Fruit fly (Drosophila melanogaster): ENCODE results near the gene Tim9a.

The Tim9a gene

DNA sequence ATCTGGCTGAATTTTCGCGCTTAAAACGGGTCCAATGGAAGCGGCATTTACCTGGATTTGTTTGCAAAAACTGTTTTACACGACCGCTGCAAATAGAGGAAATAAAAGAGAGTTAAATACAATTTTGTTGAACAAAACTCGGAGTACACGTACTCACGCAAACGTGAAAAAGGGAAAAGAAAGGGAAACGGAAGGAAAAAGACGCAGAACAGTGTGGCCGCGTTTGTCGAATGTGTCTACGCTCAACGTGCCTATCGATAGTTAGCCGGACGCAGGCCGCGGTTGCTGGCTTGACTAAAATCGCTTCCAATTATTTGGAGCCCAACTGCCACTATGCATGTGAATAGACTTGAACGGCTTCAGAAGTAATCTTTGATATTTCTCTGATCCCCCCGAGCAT lies 47.6 kb upstream of the Tim9a start, which contains the start of gene RpS15Aa (continued):
- TF ChIP-seq ato (GFP tag; IDR thresholded peaks at IDR 0.05; ENCODE audit: partially characterized antibody) = peak; percentile 43; the same call in 1 of the 2 replicates
- TF ChIP-seq CG6854 (GFP tag; optimal IDR thresholded peaks at IDR 0.05) = peak; percentile 76
- peak; percentile 45 for TF ChIP-seq jumu (GFP tag; optimal IDR thresholded peaks at IDR 0.05)
- peak; percentile 60 for TF ChIP-seq NK7.1 (GFP tag; optimal IDR thresholded peaks at IDR 0.05)
- peak; percentile 75 for TF ChIP-seq BEAF-32 (GFP tag; optimal IDR thresholded peaks at IDR 0.05)
- TF ChIP-seq zen (tag; optimal IDR thresholded peaks at IDR 0.05) = peak; percentile 35
- TF ChIP-seq CG9817 (tag; optimal IDR thresholded peaks at IDR 0.05) = peak; percentile 81
- peak; percentile 23 for TF ChIP-seq CG6683 (GFP tag; optimal IDR thresholded peaks at IDR 0.05)
- TF ChIP-seq CG11398 (GFP tag; optimal IDR thresholded peaks at IDR 0.05) = peak; percentile 76
- peak; percentile 89 for TF ChIP-seq Dbx (GFP tag; IDR thresholded peaks at IDR 0.05)
- TF ChIP-seq CG15696 (tag; optimal IDR thresholded peaks at IDR 0.05) = no peak
- TF ChIP-seq MESR4 (GFP tag; optimal IDR thresholded peaks at IDR 0.05) = peak; percentile 89
- peak; percentile 79 for TF ChIP-seq kni (GFP tag; optimal IDR thresholded peaks at IDR 0.05)
- TF ChIP-seq CG7928 (GFP tag; optimal IDR thresholded peaks at IDR 0.05) = peak; percentile 28
- no peak for TF ChIP-seq CkIIα-i1 (GFP tag; IDR thresholded peaks at IDR 0.05)
- TF ChIP-seq CG11695 (GFP tag; IDR thresholded peaks at IDR 0.05) = peak; percentile 33; the same call in 1 of the 3 replicates
- peak; percentile 77 for TF ChIP-seq CG11247 (GFP tag; IDR thresholded peaks at IDR 0.05)
- TF ChIP-seq ERR (GFP tag; optimal IDR thresholded peaks at IDR 0.05) = peak; percentile 37
- peak; percentile 48 for TF ChIP-seq fd102C (GFP tag; optimal IDR thresholded peaks at IDR 0.05)
- TF ChIP-seq Six4 (GFP tag; optimal IDR thresholded peaks at IDR 0.05) = peak; percentile 26
- TF ChIP-seq al (GFP tag; IDR thresholded peaks at IDR 0.05) = peak; percentile 80
- TF ChIP-seq CG14710 (tag; optimal IDR thresholded peaks at IDR 0.05) = peak; percentile 37
- TF ChIP-seq ab (GFP tag; optimal IDR thresholded peaks at IDR 0.05) = no peak
- peak; percentile 47 for TF ChIP-seq gsb-n (tag; optimal IDR thresholded peaks at IDR 0.05)
- no peak for TF ChIP-seq h (optimal IDR thresholded peaks at IDR 0.05)
- TF ChIP-seq nau (GFP tag; optimal IDR thresholded peaks at IDR 0.05) = peak; percentile 69
- TF ChIP-seq Med (GFP tag) = peak; percentile 98
- TF ChIP-seq unpg (GFP tag; optimal IDR thresholded peaks at IDR 0.05) = peak; percentile 70
- TF ChIP-seq CG11456 (GFP tag; IDR thresholded peaks at IDR 0.05) = peak; percentile 92
- no peak for TF ChIP-seq CG31388 (GFP tag; optimal IDR thresholded peaks at IDR 0.05)
- TF ChIP-seq Spps (tag; optimal IDR thresholded peaks at IDR 0.05) = peak; percentile 23
- peak; percentile 87 for TF ChIP-seq CG11085 (GFP tag; IDR thresholded peaks at IDR 0.05)
- TF ChIP-seq Usf (GFP tag; optimal IDR thresholded peaks at IDR 0.05) = peak; percentile 74
- no peak for TF ChIP-seq Doc2 (GFP tag; IDR thresholded peaks at IDR 0.05)
- peak; percentile 24 for TF ChIP-seq gem (tag; optimal IDR thresholded peaks at IDR 0.05)
- no peak for TF ChIP-seq CG18476 (GFP tag; optimal IDR thresholded peaks at IDR 0.05)
- TF ChIP-seq bcd (GFP tag; optimal IDR thresholded peaks at IDR 0.05) = peak; percentile 87
- TF ChIP-seq CG4282 (GFP tag; optimal IDR thresholded peaks at IDR 0.05) = no peak
- 0 out of 2 replicates have a peak, but pooled peaks have one; percentile 18 for TF ChIP-seq CG2129 (GFP tag; IDR thresholded peaks at IDR 0.05; ENCODE audit: partially characterized antibody)
- no peak for TF ChIP-seq cwo (GFP tag; optimal IDR thresholded peaks at IDR 0.05)
- TF ChIP-seq seq (GFP tag; IDR thresholded peaks at IDR 0.05) = peak; percentile 64
- 0 out of 3 replicates have a peak, but pooled peaks have one; percentile 23 for TF ChIP-seq CG11093 (GFP tag; IDR thresholded peaks at IDR 0.05)
- peak; percentile 75; the same call in 2 of the 3 replicates for TF ChIP-seq CG6175 (GFP tag; IDR thresholded peaks at IDR 0.05)
- no peak for TF ChIP-seq CG15479 (GFP tag; optimal IDR thresholded peaks at IDR 0.05)
- no peak for TF ChIP-seq Hmx (GFP tag; optimal IDR thresholded peaks at IDR 0.05)
- TF ChIP-seq CG8388 (GFP tag; optimal IDR thresholded peaks at IDR 0.05) = peak; percentile 41
- peak; percentile 42 for TF ChIP-seq CG12104 (GFP tag; optimal IDR thresholded peaks at IDR 0.05)
- TF ChIP-seq tup (GFP tag; optimal IDR thresholded peaks at IDR 0.05) = no peak
- TF ChIP-seq Rx (GFP tag; IDR thresholded peaks at IDR 0.05) = peak; percentile 78
- TF ChIP-seq CG8359 (GFP tag; optimal IDR thresholded peaks at IDR 0.05; ENCODE audit: borderline replicate concordance) = peak; percentile 38
